Worm (Caenorhabditis elegans): ENCODE results near the gene F07H5.10.

Gene F07H5.10

DNA sequence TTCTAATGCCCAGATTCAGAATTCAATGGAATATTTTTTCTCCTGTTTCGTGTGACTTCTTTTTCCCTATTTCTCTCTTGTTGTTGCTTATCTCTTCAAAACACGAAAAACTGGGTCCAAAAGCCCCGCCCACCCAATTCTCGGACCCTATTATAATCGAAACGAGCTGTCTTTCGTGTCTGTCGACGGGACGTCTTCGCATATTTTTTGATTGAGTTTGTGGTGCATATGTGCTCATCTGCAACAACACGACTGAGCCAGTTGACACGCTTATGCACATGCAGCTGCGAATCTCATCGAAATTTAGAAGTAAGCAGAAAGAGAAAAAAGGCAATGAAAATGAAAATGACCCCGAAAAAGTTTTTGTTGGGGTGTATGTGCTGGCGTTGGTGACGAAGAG is 22.5 kb upstream of the F07H5.10 start:
- TF ChIP-seq lin-14 (GFP tag; optimal IDR thresholded peaks at IDR 0.05) (peak; percentile 42), Y116A8C.19 (tag; optimal IDR thresholded peaks at IDR 0.05; ENCODE audit: borderline replicate concordance) (no peak)

DNA sequence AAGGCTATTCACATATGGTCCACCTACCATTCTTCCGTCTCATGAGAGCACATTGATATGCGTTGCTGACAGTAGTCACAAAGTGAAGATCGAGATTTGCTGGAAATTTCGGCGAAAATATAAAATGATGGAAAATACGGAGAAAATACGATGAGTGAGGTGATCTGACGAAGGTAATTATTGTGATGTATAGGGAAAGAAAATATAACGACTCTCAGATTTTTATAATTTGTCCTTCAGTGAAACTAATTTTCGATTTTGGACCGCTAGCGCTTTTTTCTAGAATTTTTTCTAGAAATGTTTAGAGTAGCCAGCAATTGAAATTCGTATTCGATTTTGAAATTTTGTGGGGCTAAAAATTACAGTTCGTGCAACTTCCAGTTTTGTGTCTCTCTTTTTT is 20.8 kb upstream of the F07H5.10 start, which contains the start of gene F46C5.2:
F46C5.2 (minus strand) TSS at position 101 of the 400 bp plus-strand sequence.
- no peak for TF ChIP-seq rnt-1 (tag; optimal IDR thresholded peaks at IDR 0.05)

DNA sequence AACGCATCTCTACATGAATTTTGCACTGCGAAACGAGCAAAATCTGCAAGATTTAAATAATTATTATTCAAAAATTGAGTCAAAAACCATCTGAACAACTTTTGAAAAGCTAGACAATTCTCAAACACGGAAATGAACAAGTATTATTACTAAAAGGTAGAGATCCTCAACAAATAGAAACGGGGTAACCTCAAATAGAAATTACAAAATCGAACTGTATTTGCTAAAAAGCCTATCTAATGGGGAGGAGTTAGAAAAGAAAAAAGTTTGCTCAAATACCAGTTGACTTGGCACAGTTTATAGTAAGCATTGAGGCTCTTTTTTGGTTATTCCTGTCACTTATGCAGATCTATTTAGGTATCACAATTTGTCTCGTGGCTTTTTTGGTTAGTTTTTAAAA is 17.4 kb upstream of the F07H5.10 start, which contains the start of gene nas-25:
nas-25 (plus strand) TSS at position 301 of the 400 bp plus-strand sequence.
- TF ChIP-seq nhr-85 (tag): peak; percentile 16
- TF ChIP-seq aly-2 (tag; optimal IDR thresholded peaks at IDR 0.05): no peak
- no peak for TF ChIP-seq nhr-76 (tag; optimal IDR thresholded peaks at IDR 0.05)
- TF ChIP-seq xbp-1 (tag; optimal IDR thresholded peaks at IDR 0.05): no peak

DNA sequence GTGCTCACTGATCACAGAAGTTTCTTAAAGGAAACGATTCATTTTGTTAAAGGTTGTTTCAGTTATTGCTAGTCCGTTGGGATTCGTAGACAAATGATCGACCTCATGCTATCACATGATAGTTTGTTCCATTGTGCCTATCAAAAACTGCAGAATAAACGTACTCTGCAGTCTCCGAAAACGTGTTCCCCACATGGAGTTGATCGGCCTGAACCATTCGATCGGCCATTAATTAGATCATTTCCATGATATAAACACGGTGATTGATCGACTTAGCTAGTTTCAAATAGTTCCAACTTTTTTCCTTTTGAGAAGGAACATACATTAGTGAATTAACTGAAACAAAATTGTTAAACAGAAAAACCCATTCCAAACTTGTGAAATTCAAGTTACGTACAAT is 14.3 kb upstream of the F07H5.10 start:
- TF ChIP-seq nhr-84 (tag; optimal IDR thresholded peaks at IDR 0.05): no peak
- peak in 1 of 2 experiments; percentile 85 for TF ChIP-seq mdl-1 (tag; optimal IDR thresholded peaks at IDR 0.05)
- peak; percentile 84 for TF ChIP-seq unc-130 (tag; optimal IDR thresholded peaks at IDR 0.05)
- no peak for TF ChIP-seq swsn-7 (tag; optimal IDR thresholded peaks at IDR 0.05)
- peak; percentile 25 for TF ChIP-seq nhr-47 (tag; optimal IDR thresholded peaks at IDR 0.05)
- no peak for TF ChIP-seq mep-1 (tag; optimal IDR thresholded peaks at IDR 0.05)
- TF ChIP-seq ceh-63 (GFP tag; optimal IDR thresholded peaks at IDR 0.05): no peak
- TF ChIP-seq ceh-8 (GFP tag; optimal IDR thresholded peaks at IDR 0.05): no peak
- no peak for TF ChIP-seq tlp-1 (tag; optimal IDR thresholded peaks at IDR 0.05)
- TF ChIP-seq xbp-1 (tag; optimal IDR thresholded peaks at IDR 0.05): no peak
- no peak for TF ChIP-seq hlh-4 (tag; optimal IDR thresholded peaks at IDR 0.05)
- no peak for TF ChIP-seq ceh-88 (GFP tag; IDR thresholded peaks at IDR 0.05)
- no peak for TF ChIP-seq unc-62 (GFP tag; optimal IDR thresholded peaks at IDR 0.05)
- peak; percentile 52 for TF ChIP-seq tbx-2 (tag; optimal IDR thresholded peaks at IDR 0.05)
- no peak for TF ChIP-seq ama-1 (optimal IDR thresholded peaks at IDR 0.05)
- TF ChIP-seq ces-1 (GFP tag; optimal IDR thresholded peaks at IDR 0.05): no peak
- TF ChIP-seq dsc-1 (tag; optimal IDR thresholded peaks at IDR 0.05): no peak
- TF ChIP-seq ceh-90 (tag; optimal IDR thresholded peaks at IDR 0.05): no peak
- no peak for TF ChIP-seq egl-27 (tag; optimal IDR thresholded peaks at IDR 0.05)
- peak in 1 of 2 experiments; percentile 71 for TF ChIP-seq lin-35 (GFP tag; optimal IDR thresholded peaks at IDR 0.05)
- no peak for TF ChIP-seq ztf-11 (tag; optimal IDR thresholded peaks at IDR 0.05)
- no peak for TF ChIP-seq fkh-4 (tag; optimal IDR thresholded peaks at IDR 0.05; ENCODE audit: borderline replicate concordance)
- no peak for TF ChIP-seq lin-39 (tag; optimal IDR thresholded peaks at IDR 0.05)
- TF ChIP-seq ztf-4 (tag; optimal IDR thresholded peaks at IDR 0.05): no peak
- TF ChIP-seq nhr-76 (tag; optimal IDR thresholded peaks at IDR 0.05): no peak
- peak in 1 of 2 experiments; percentile 47 for TF ChIP-seq lsy-2 (tag; optimal IDR thresholded peaks at IDR 0.05)
- TF ChIP-seq lin-13 (GFP tag; optimal IDR thresholded peaks at IDR 0.05): no peak
- no peak for TF ChIP-seq vab-15 (tag; optimal IDR thresholded peaks at IDR 0.05)
- no peak for TF ChIP-seq sox-4 (tag; optimal IDR thresholded peaks at IDR 0.05)
- peak; percentile 61 for TF ChIP-seq nhr-71 (tag; optimal IDR thresholded peaks at IDR 0.05)
- no peak for TF ChIP-seq isw-1 (GFP tag; IDR thresholded peaks at IDR 0.05)
- TF ChIP-seq pag-3 (tag; optimal IDR thresholded peaks at IDR 0.05; ENCODE audit: borderline replicate concordance, insufficient read depth): no peak
- peak; percentile 43 for TF ChIP-seq snu-23 (GFP tag; optimal IDR thresholded peaks at IDR 0.05)
- no peak for TF ChIP-seq rnt-1 (tag; optimal IDR thresholded peaks at IDR 0.05)
- TF ChIP-seq nhr-12 (tag; optimal IDR thresholded peaks at IDR 0.05): no peak
- no peak for TF ChIP-seq snpc-4 (tag; optimal IDR thresholded peaks at IDR 0.05)
- no peak for TF ChIP-seq mab-9 (GFP tag; IDR thresholded peaks at IDR 0.05)
- no peak for TF ChIP-seq zag-1 (tag; optimal IDR thresholded peaks at IDR 0.05)
- no peak for TF ChIP-seq sup-37 (GFP tag; optimal IDR thresholded peaks at IDR 0.05)
- no peak for TF ChIP-seq fos-1 (tag; optimal IDR thresholded peaks at IDR 0.05)
- TF ChIP-seq nhr-19 (GFP tag; conservative IDR thresholded peaks at IDR 0.05): peak; percentile 86
- TF ChIP-seq nhr-85 (tag): peak; percentile 91
- TF ChIP-seq Y116A8C.19 (tag; optimal IDR thresholded peaks at IDR 0.05; ENCODE audit: borderline replicate concordance): no peak
- TF ChIP-seq hlh-17 (GFP tag; optimal IDR thresholded peaks at IDR 0.05; ENCODE audit: borderline replicate concordance): no peak
